Fruit fly (Drosophila melanogaster) whole organism, embryonic: Measurements from ENCODE around the gene GatB.

Experiments
- Awh ChIP-seq: fragments of 200-800 bp; sonication (Bioruptor generic); IDR thresholded peaks from 2 replicates; pipeline ENCODE4, ENCODE4 v1.3.6; 2022; ENCODE audit warnings: missing biosample characterization, missing genetic modification characterization
- C15 ChIP-seq: fragments of 200-800 bp; sonication (Bioruptor generic); IDR thresholded peaks from 3 replicates; pipeline ENCODE4 v1.3.6; 2022; ENCODE audit warnings: missing biosample characterization, missing genetic modification characterization
- CG10431 ChIP-seq: fragments of 200-800 bp; sonication (Bioruptor generic); optimal IDR thresholded peaks from 3 replicates; lab custom pipeline; 2018; ENCODE audit warnings: missing biosample characterization, mild to moderate bottlenecking, missing genetic modification characterization
- CG11398 ChIP-seq: fragments of 200-800 bp; sonication (Bioruptor generic); optimal IDR thresholded peaks from 2 replicates; lab custom pipeline; 2016; ENCODE audit warnings: missing biosample characterization, missing genetic modification characterization
- CG12769 ChIP-seq: fragments of 200-800 bp; sonication (Bioruptor generic); optimal IDR thresholded peaks from 2 replicates; lab custom pipeline; 2019; ENCODE audit warnings: missing biosample characterization, mild to moderate bottlenecking, missing genetic modification characterization, moderate library complexity
- CG1529 ChIP-seq: fragments of 200-800 bp; sonication (Bioruptor generic); optimal IDR thresholded peaks from 3 replicates; lab custom pipeline; 2018; ENCODE audit warnings: missing biosample characterization, missing genetic modification characterization
- CG17359 ChIP-seq: fragments of 200-800 bp; sonication (Bioruptor generic); optimal IDR thresholded peaks from 3 replicates; lab custom pipeline; 2018; ENCODE audit warnings: missing biosample characterization, mild to moderate bottlenecking, missing genetic modification characterization, moderate library complexity
- CG17385 ChIP-seq: fragments of 200-800 bp; sonication (Bioruptor generic); optimal IDR thresholded peaks from 3 replicates; lab custom pipeline; 2018; ENCODE audit warnings: missing biosample characterization, mild to moderate bottlenecking, missing genetic modification characterization
- CG17612 ChIP-seq: fragments of 200-800 bp; sonication (Bioruptor generic); IDR thresholded peaks from 2 replicates; pipeline ENCODE4 v1.3.6; 2022; ENCODE audit warnings: missing biosample characterization, missing genetic modification characterization
- CG18619 ChIP-seq: fragments of 200-800 bp; sonication (Bioruptor generic); optimal IDR thresholded peaks from 3 replicates; lab custom pipeline; 2017; ENCODE audit warnings: missing biosample characterization, mild to moderate bottlenecking, missing genetic modification characterization
- CG18764 ChIP-seq: fragments of 200-800 bp; sonication (Bioruptor generic); optimal IDR thresholded peaks from 3 replicates; lab custom pipeline; 2016; ENCODE audit warnings: missing biosample characterization, missing genetic modification characterization
- CG2875 ChIP-seq: fragments of 200-800 bp; sonication (Bioruptor generic); optimal IDR thresholded peaks from 2 replicates; lab custom pipeline; 2017; ENCODE audit warnings: missing biosample characterization, mild to moderate bottlenecking, missing genetic modification characterization, missing genetic modification reagents
- CG31224 ChIP-seq: fragments of 200-800 bp; sonication (Bioruptor generic); IDR thresholded peaks from 2 replicates; pipeline ENCODE4 v1.3.6; 2022; ENCODE audit warnings: missing biosample characterization, missing genetic modification characterization
- CG33213 ChIP-seq: fragments of 200-800 bp; sonication (Bioruptor generic); optimal IDR thresholded peaks from 3 replicates; lab custom pipeline; 2016; ENCODE audit warnings: missing biosample characterization, missing genetic modification characterization
- CG34376 ChIP-seq: fragments of 200-800 bp; sonication (Bioruptor generic); optimal IDR thresholded peaks from 2 replicates; lab custom pipeline; 2018; ENCODE audit warnings: missing biosample characterization, mild to moderate bottlenecking, missing genetic modification characterization
- CG34422 ChIP-seq: fragments of 200-800 bp; sonication (Bioruptor generic); IDR thresholded peaks from 3 replicates; pipeline ENCODE4 v1.3.6; 2022; ENCODE audit warnings: missing biosample characterization, missing genetic modification characterization
- CG4707 ChIP-seq: fragments of 200-800 bp; sonication (Bioruptor generic); optimal IDR thresholded peaks from 2 replicates; lab custom pipeline; 2018; ENCODE audit warnings: missing biosample characterization, mild to moderate bottlenecking, missing genetic modification characterization, moderate library complexity
- CG7271 ChIP-seq: fragments of 200-800 bp; sonication (Bioruptor generic); optimal IDR thresholded peaks from 2 replicates; lab custom pipeline; 2018; ENCODE audit warnings: missing biosample characterization, mild to moderate bottlenecking, missing genetic modification characterization, moderate library complexity
- CG7372 ChIP-seq: fragments of 200-800 bp; sonication (Bioruptor generic); IDR thresholded peaks from 2 replicates; pipeline ENCODE4 v1.3.6; 2022; ENCODE audit warnings: missing biosample characterization, missing genetic modification characterization
- CG9727 ChIP-seq: fragments of 200-800 bp; sonication (Bioruptor generic); optimal IDR thresholded peaks from 3 replicates; lab custom pipeline; 2017; ENCODE audit warnings: missing biosample characterization, mild to moderate bottlenecking, missing genetic modification characterization
- CTCF ChIP-seq: fragments of 200-800 bp; sonication (Bioruptor generic); optimal IDR thresholded peaks from 2 replicates; lab custom pipeline; 2017; ENCODE audit warnings: missing biosample characterization, mild to moderate bottlenecking, missing genetic modification characterization, moderate library complexity
- Camta ChIP-seq: fragments of 200-800 bp; sonication (Bioruptor generic); optimal IDR thresholded peaks from 2 replicates; lab custom pipeline; 2016; ENCODE audit warnings: missing biosample characterization, missing genetic modification characterization
- Chrac-16 ChIP-seq: fragments of 200-800 bp; sonication (Bioruptor generic); optimal IDR thresholded peaks from 3 replicates; lab custom pipeline; 2016; ENCODE audit warnings: missing biosample characterization, missing genetic modification characterization
- CrebB ChIP-seq: fragments of 200-800 bp; sonication (Bioruptor generic); optimal IDR thresholded peaks from 3 replicates; lab custom pipeline; 2018; ENCODE audit warnings: missing biosample characterization, mild to moderate bottlenecking, missing genetic modification characterization
- Dek ChIP-seq: fragments of 200-800 bp; sonication (Bioruptor generic); optimal IDR thresholded peaks from 3 replicates; lab custom pipeline; 2019; ENCODE audit warnings: missing biosample characterization, mild to moderate bottlenecking, missing genetic modification characterization, moderate library complexity
- Dip2 ChIP-seq: fragments of 200-800 bp; sonication (Bioruptor generic); IDR thresholded peaks from 2 replicates; pipeline ENCODE4 v1.3.6; 2022; ENCODE audit warnings: missing biosample characterization, missing genetic modification characterization
- E2f1 ChIP-seq: fragments of 200-800 bp; sonication (Bioruptor generic); IDR thresholded peaks from 2 replicates; pipeline ENCODE4 v1.3.6; 2022; ENCODE audit warnings: missing biosample characterization, missing genetic modification characterization
- H15 ChIP-seq: fragments of 200-800 bp; sonication (Bioruptor generic); IDR thresholded peaks from 3 replicates; pipeline ENCODE4 v1.3.6; 2022; ENCODE audit warnings: missing biosample characterization, missing genetic modification characterization
- MTF-1 ChIP-seq: fragments of 200-800 bp; sonication (Bioruptor generic); optimal IDR thresholded peaks from 2 replicates; lab custom pipeline; 2018; ENCODE audit warnings: missing biosample characterization, mild to moderate bottlenecking, missing genetic modification characterization, borderline replicate concordance
- Myb ChIP-seq: fragments of 200-800 bp; sonication (Bioruptor generic); optimal IDR thresholded peaks from 2 replicates; lab custom pipeline; 2016; ENCODE audit warnings: missing biosample characterization, missing genetic modification characterization
- NC2α ChIP-seq: fragments of 200-800 bp; sonication (Bioruptor generic); optimal IDR thresholded peaks from 2 replicates; lab custom pipeline; 2016; ENCODE audit warnings: missing biosample characterization, missing genetic modification characterization
- NC2β ChIP-seq: fragments of 200-800 bp; sonication (Bioruptor generic); optimal IDR thresholded peaks from 2 replicates; lab custom pipeline; 2016; ENCODE audit warnings: missing biosample characterization, missing genetic modification characterization
- PHDP ChIP-seq: fragments of 200-800 bp; sonication (Bioruptor generic); optimal IDR thresholded peaks from 3 replicates; lab custom pipeline; 2018; ENCODE audit warnings: missing biosample characterization, mild to moderate bottlenecking, missing genetic modification characterization, moderate library complexity
- ab ChIP-seq: fragments of 200-800 bp; sonication (Bioruptor generic); optimal IDR thresholded peaks from 2 replicates; lab custom pipeline; 2016; ENCODE audit warnings: missing biosample characterization, missing genetic modification characterization
- ac ChIP-seq: fragments of 200-800 bp; sonication (Bioruptor generic); optimal IDR thresholded peaks from 3 replicates; lab custom pipeline; 2017; ENCODE audit warnings: missing biosample characterization, mild to moderate bottlenecking, missing genetic modification characterization
- aop ChIP-seq: fragments of 200-800 bp; sonication (Bioruptor generic); IDR thresholded peaks from 2 replicates; pipeline ENCODE4 v1.3.6; 2022; ENCODE audit warnings: missing biosample characterization, missing genetic modification characterization
- bigmax ChIP-seq: fragments of 200-800 bp; sonication (Bioruptor generic); optimal IDR thresholded peaks from 2 replicates; lab custom pipeline; 2018; ENCODE audit warnings: missing biosample characterization, mild to moderate bottlenecking, missing genetic modification characterization
- cato ChIP-seq: fragments of 200-800 bp; sonication (Bioruptor generic); optimal IDR thresholded peaks from 2 replicates; lab custom pipeline; 2016; ENCODE audit warnings: missing biosample characterization, missing genetic modification characterization, borderline replicate concordance
- dpn ChIP-seq, 2 experiments: fragments of 200-800 bp; sonication (Bioruptor generic); optimal IDR thresholded peaks; 3 replicates each; lab custom pipeline; 2016; ENCODE audit warnings: missing biosample characterization in 2 of 2, missing genetic modification characterization in 2 of 2
- fd3F ChIP-seq: fragments of 200-800 bp; sonication (Bioruptor generic); optimal IDR thresholded peaks from 2 replicates; lab custom pipeline; 2018; ENCODE audit warnings: missing biosample characterization, mild to moderate bottlenecking, missing genetic modification characterization, moderate library complexity
- gsb-n ChIP-seq: fragments of 200-800 bp; sonication (Bioruptor generic); optimal IDR thresholded peaks from 3 replicates; lab custom pipeline; 2018; ENCODE audit warnings: missing biosample characterization, mild to moderate bottlenecking, missing genetic modification characterization
- lola ChIP-seq, 3 experiments: fragments of >200 bp in 2 of 3; fragments of 200-800 bp in 1 of 3; sonication (Bioruptor generic) in 1 of 3; optimal IDR thresholded peaks; 2 replicates each; lab custom pipeline; 2017 to 2019; ENCODE audit warnings: missing biosample characterization in 3 of 3, missing genetic modification characterization in 3 of 3, mild to moderate bottlenecking in 1 of 3, moderate library complexity in 1 of 3
- ro ChIP-seq: fragments of 200-800 bp; sonication (Bioruptor generic); IDR thresholded peaks from 2 replicates; pipeline ENCODE4 v1.3.6; 2022; ENCODE audit warnings: missing biosample characterization, missing genetic modification characterization
- row ChIP-seq: fragments of 200-800 bp; sonication (Bioruptor generic); IDR thresholded peaks from 3 replicates; pipeline ENCODE4 v1.3.6; 2022; ENCODE audit warnings: missing biosample characterization, missing genetic modification characterization
- sd ChIP-seq: fragments of 200-800 bp; sonication (Bioruptor generic); optimal IDR thresholded peaks from 3 replicates; lab custom pipeline; 2018; ENCODE audit warnings: missing biosample characterization, mild to moderate bottlenecking, missing genetic modification characterization, moderate library complexity
- slbo ChIP-seq: fragments of 200-800 bp; sonication (Bioruptor generic); IDR thresholded peaks from 2 replicates; pipeline ENCODE4 v1.3.6; 2022; ENCODE audit warnings: missing biosample characterization, missing genetic modification characterization
- sob ChIP-seq: fragments of 200-800 bp; sonication (Bioruptor generic); IDR thresholded peaks from 2 replicates; pipeline ENCODE4 v1.3.6; 2022; ENCODE audit warnings: missing biosample characterization, missing genetic modification characterization
- sr ChIP-seq: fragments of 200-800 bp; sonication (Bioruptor generic); IDR thresholded peaks from 3 replicates; pipeline ENCODE4 v1.3.6; 2022; ENCODE audit warnings: missing biosample characterization, missing genetic modification characterization
- tup ChIP-seq: fragments of 200-800 bp; sonication (Bioruptor generic); optimal IDR thresholded peaks from 2 replicates; lab custom pipeline; 2016; ENCODE audit warnings: missing biosample characterization, mild to moderate bottlenecking, missing genetic modification characterization, moderate library complexity
- vfl ChIP-seq: fragments of 200-800 bp; sonication (Bioruptor generic); optimal IDR thresholded peaks from 2 replicates; lab custom pipeline; 2016; ENCODE audit warnings: missing biosample characterization, missing genetic modification characterization
- zen2 ChIP-seq: fragments of 200-800 bp; sonication (Bioruptor generic); IDR thresholded peaks from 3 replicates; pipeline ENCODE4 v1.3.6; 2022; ENCODE audit warnings: missing biosample characterization, missing genetic modification characterization; ENCODE audit not compliant: partially characterized antibody

GatB gene

dm6 chr3R:24108902-24109389, 21.1 kb downstream of the GatB start, which contains the start of the genes eIF4EHP and CG18428 (continued):
- TF ChIP-seq dpn (GFP tag; optimal IDR thresholded peaks at IDR 0.05; lab: Kevin White, UChicago) (peak; percentile 90 to 99), NC2β (GFP tag; lab: Kevin White, UChicago) (peak; percentile 79), sob (no peak), CTCF (GFP tag; lab: Kevin White, UChicago) (peak; percentile 76), CrebB (tag; lab: Kevin White, UChicago) (peak; percentile 99), lola (GFP tag; optimal IDR thresholded peaks at IDR 0.05; lab: Kevin White, UChicago) (peak in 1 of 3 experiments; percentile 100), sr (GFP tag; lab: Robert Waterston, UW) (peak; percentile 82; the same call in 2 of the 3 replicates), Myb (GFP tag; lab: Kevin White, UChicago) (peak; percentile 70), C15 (peak; percentile 97; the same call in 1 of the 3 replicates), CG4707 (GFP tag; lab: Kevin White, UChicago) (peak; percentile 97), CG31224 (GFP tag; lab: Robert Waterston, UW) (no peak), CG17385 (GFP tag; lab: Kevin White, UChicago) (peak; percentile 99), cato (peak; percentile 98), E2f1 (GFP tag; lab: Robert Waterston, UW) (no peak), slbo (GFP tag; lab: Robert Waterston, UW) (no peak), CG11398 (peak; percentile 79), H15 (GFP tag; lab: Robert Waterston, UW) (no peak), Camta (peak; percentile 89), CG33213 (GFP tag; lab: Kevin White, UChicago) (peak; percentile 85), ac (peak; percentile 96), ro (no peak), gsb-n (tag; lab: Kevin White, UChicago) (peak; percentile 99), CG10431 (GFP tag; lab: Kevin White, UChicago) (peak; percentile 98), zen2 (GFP tag; lab: Robert Waterston, UW) (no peak), CG2875 (GFP tag; lab: Kevin White, UChicago) (peak; percentile 94), CG34422 (GFP tag; lab: Robert Waterston, UW) (no peak), CG34376 (peak; percentile 98), Dip2 (no peak), tup (GFP tag; lab: Kevin White, UChicago) (peak; percentile 93), aop (GFP tag; lab: Robert Waterston, UW) (no peak; the same call in 1 of the 2 replicates), CG12769 (tag; lab: Kevin White, UChicago) (peak; percentile 94), bigmax (GFP tag; lab: Kevin White, UChicago) (peak; percentile 67), ab (GFP tag; lab: Kevin White, UChicago) (peak; percentile 67), CG9727 (GFP tag; lab: Kevin White, UChicago) (peak; percentile 100), Dek (peak; percentile 99), Chrac-16 (GFP tag; lab: Kevin White, UChicago) (peak; percentile 99), vfl (GFP tag; lab: Kevin White, UChicago) (peak; percentile 91), PHDP (tag; lab: Kevin White, UChicago) (peak; percentile 100), sd (tag; lab: Kevin White, UChicago) (peak; percentile 99), CG1529 (peak; percentile 98), MTF-1 (GFP tag; lab: Kevin White, UChicago) (peak; percentile 95), CG17359 (tag; lab: Kevin White, UChicago) (peak; percentile 99), CG7372 (GFP tag; lab: Robert Waterston, UW) (no peak), CG18619 (GFP tag; lab: Kevin White, UChicago) (peak; percentile 99), NC2α (peak; percentile 48), fd3F (peak; percentile 100), CG7271 (peak; percentile 97), Awh (GFP tag; lab: Robert Waterston, UW) (no peak; the same call in none of the 2 replicates), CG18764 (GFP tag; lab: Kevin White, UChicago) (peak; percentile 97), CG17612 (GFP tag; lab: Robert Waterston, UW) (no peak), row (GFP tag; lab: Robert Waterston, UW) (no peak)
